Worm (Caenorhabditis elegans) whole organism, L2 larva: ENCODE data around the gene T28A11.2.
A peak's percentile ranks its signal among the peaks of the same experiment; 100 is the strongest.

Experiments used
- C34F6.9 ChIP-seq: fragments of 150-350 bp; optimal IDR thresholded peaks from 2 replicates; lab custom pipeline; 2014; ENCODE audit warnings: missing biosample characterization, missing genetic modification characterization
- F13H6.1 ChIP-seq: sonication (generic microtip); optimal IDR thresholded peaks from 2 replicates; lab custom pipeline; 2016; ENCODE audit warnings: missing genetic modification characterization, missing compliant biosample characterization
- Y55F3AM.14 ChIP-seq: fragments of 200-800 bp; sonication (Bioruptor generic); optimal IDR thresholded peaks from 2 replicates; lab custom pipeline; 2018; ENCODE audit warnings: mild to moderate bottlenecking, missing genetic modification characterization, missing compliant biosample characterization
- aly-2 ChIP-seq: fragments of 150-350 bp; optimal IDR thresholded peaks from 2 replicates; lab custom pipeline; 2014; ENCODE audit warnings: missing biosample characterization, missing genetic modification characterization
- ama-1 ChIP-seq: fragments of 150-350 bp; optimal IDR thresholded peaks from 2 replicates; lab custom pipeline; 2018; ENCODE audit warnings: inconsistent platforms
- blmp-1 ChIP-seq: sonication (generic microtip); optimal IDR thresholded peaks from 2 replicates; lab custom pipeline; 2017; ENCODE audit warnings: missing genetic modification characterization, mild to moderate bottlenecking, missing compliant biosample characterization, antibody characterized with exemption, moderate library complexity; ENCODE audit not compliant: insufficient read depth
- dmd-4 ChIP-seq: sonication (generic microtip); optimal IDR thresholded peaks from 2 replicates; lab custom pipeline; 2017; ENCODE audit warnings: missing biosample characterization, missing genetic modification characterization
- elt-3 ChIP-seq: sonication (generic microtip); optimal IDR thresholded peaks from 2 replicates; lab custom pipeline; 2017; ENCODE audit warnings: missing biosample characterization, missing genetic modification characterization
- gmeb-1 ChIP-seq: fragments of 150-350 bp; optimal IDR thresholded peaks from 2 replicates; lab custom pipeline; 2014; ENCODE audit warnings: missing biosample characterization, missing genetic modification characterization
- lin-11 ChIP-seq: fragments of 150-350 bp; sonication (generic microtip); optimal IDR thresholded peaks from 2 replicates; lab custom pipeline; 2014; ENCODE audit warnings: missing biosample characterization, missing genetic modification characterization, inconsistent platforms, mixed read lengths
- lin-13 ChIP-seq: fragments of 150-350 bp; optimal IDR thresholded peaks from 2 replicates; lab custom pipeline; 2014; ENCODE audit warnings: missing biosample characterization, missing genetic modification reagents, missing genetic modification characterization
- lsy-2 ChIP-seq, 2 experiments: fragments of 150-350 bp in 1 of 2; sonication (generic microtip) in 1 of 2; optimal IDR thresholded peaks; 2 replicates each; lab custom pipeline; 2014 to 2017; ENCODE audit warnings: missing biosample characterization in 2 of 2, missing genetic modification characterization in 2 of 2
- mab-5 ChIP-seq: fragments of 150-350 bp; optimal IDR thresholded peaks from 2 replicates; lab custom pipeline; 2014; ENCODE audit warnings: missing biosample characterization, missing genetic modification characterization
- mbf-1 ChIP-seq: sonication (generic microtip); optimal IDR thresholded peaks from 2 replicates; lab custom pipeline; 2017; ENCODE audit warnings: missing biosample characterization, missing genetic modification characterization
- nhr-10 ChIP-seq: sonication (generic microtip); optimal IDR thresholded peaks from 2 replicates; lab custom pipeline; 2017; ENCODE audit warnings: missing biosample characterization, missing genetic modification characterization
- nhr-11 ChIP-seq: fragments of 150-350 bp; optimal IDR thresholded peaks from 2 replicates; lab custom pipeline; 2014; ENCODE audit warnings: missing biosample characterization, missing genetic modification characterization
- nhr-12 ChIP-seq: fragments of 150-350 bp; optimal IDR thresholded peaks from 2 replicates; lab custom pipeline; 2014; ENCODE audit warnings: missing biosample characterization, missing genetic modification characterization
- nhr-129 ChIP-seq: fragments of 150-350 bp; optimal IDR thresholded peaks from 2 replicates; lab custom pipeline; 2014; ENCODE audit warnings: missing biosample characterization, missing genetic modification characterization
- nhr-21 ChIP-seq: fragments of 150-350 bp; optimal IDR thresholded peaks from 2 replicates; lab custom pipeline; 2014; ENCODE audit warnings: missing biosample characterization, missing genetic modification characterization
- nhr-23 ChIP-seq: fragments of 150-350 bp; optimal IDR thresholded peaks from 2 replicates; lab custom pipeline; 2014; ENCODE audit warnings: missing biosample characterization, missing genetic modification reagents, missing genetic modification characterization
- nhr-237 ChIP-seq: fragments of 150-350 bp; optimal IDR thresholded peaks from 2 replicates; lab custom pipeline; 2014; ENCODE audit warnings: missing biosample characterization, missing genetic modification characterization
- nhr-25 ChIP-seq: fragments of 150-350 bp; sonication (generic microtip); optimal IDR thresholded peaks from 3 replicates; lab custom pipeline; 2014; ENCODE audit warnings: missing biosample characterization, missing genetic modification characterization
- nhr-77 ChIP-seq: fragments of 150-350 bp; optimal IDR thresholded peaks from 2 replicates; lab custom pipeline; 2014; ENCODE audit warnings: missing biosample characterization, missing genetic modification characterization
- sem-4 ChIP-seq: fragments of 150-350 bp; optimal IDR thresholded peaks from 2 replicates; lab custom pipeline; 2014; ENCODE audit warnings: missing biosample characterization, missing genetic modification reagents, missing genetic modification characterization
- sma-3 ChIP-seq: sonication (generic microtip); optimal IDR thresholded peaks from 2 replicates; lab custom pipeline; 2016; ENCODE audit warnings: missing genetic modification reagents, missing genetic modification characterization, missing compliant biosample characterization
- sma-9 ChIP-seq, 2 experiments: fragments of 150-350 bp in 1 of 2; sonication (generic microtip) in 1 of 2; optimal IDR thresholded peaks; 2 replicates each; lab custom pipeline; 2014 to 2016; ENCODE audit warnings: missing genetic modification characterization in 2 of 2, mild to moderate bottlenecking in 1 of 2, missing biosample characterization in 1 of 2, missing compliant biosample characterization in 1 of 2, missing genetic modification reagents in 1 of 2, moderate library complexity in 1 of 2
- snpc-4 ChIP-seq: fragments of 150-350 bp; optimal IDR thresholded peaks from 2 replicates; lab custom pipeline; 2014; ENCODE audit warnings: missing biosample characterization, missing genetic modification characterization
- unc-39 ChIP-seq: fragments of 150-350 bp; optimal IDR thresholded peaks from 2 replicates; lab custom pipeline; 2014; ENCODE audit warnings: missing biosample characterization, missing genetic modification characterization
- unc-55 ChIP-seq: fragments of 150-350 bp; sonication (generic microtip); optimal IDR thresholded peaks from 3 replicates; lab custom pipeline; 2014; ENCODE audit warnings: missing biosample characterization, missing genetic modification reagents, missing genetic modification characterization
- unc-62 ChIP-seq: fragments of 150-350 bp; optimal IDR thresholded peaks from 2 replicates; lab custom pipeline; 2014; ENCODE audit warnings: missing biosample characterization, missing genetic modification reagents, missing genetic modification characterization
- ztf-1 ChIP-seq: fragments of 200-800 bp; sonication (Bioruptor generic); conservative IDR thresholded peaks from 2 replicates; pipeline ENCODE4 v1.3.6; 2022; ENCODE audit warnings: missing genetic modification characterization, missing compliant biosample characterization
- ztf-4 ChIP-seq: fragments of 150-350 bp; optimal IDR thresholded peaks from 2 replicates; lab custom pipeline; 2014; ENCODE audit warnings: missing biosample characterization, missing genetic modification characterization

The T28A11.2 gene

DNA sequence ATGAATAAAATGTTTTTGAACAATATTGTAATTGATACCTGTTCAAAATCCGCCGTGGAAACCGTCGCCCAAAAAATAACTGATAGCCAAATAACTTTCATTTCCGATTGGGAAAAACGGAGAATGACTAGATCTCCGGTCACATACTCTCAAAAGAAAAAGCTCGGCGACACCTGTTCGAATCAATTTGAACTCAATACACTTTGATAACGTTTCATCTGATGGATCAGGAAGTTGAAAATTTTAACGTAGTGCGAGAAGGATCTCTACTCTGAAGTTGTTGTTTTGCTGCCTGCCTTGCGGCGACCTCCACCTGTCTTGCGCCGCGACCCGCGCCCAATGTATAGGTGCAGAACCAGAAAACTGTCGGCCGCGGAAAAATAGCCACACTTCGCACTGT is 7.0 kb upstream of the T28A11.2 start, which contains the start of gene T28A11.20:
Gene T28A11.20 (minus strand): TSS at position 101 of the 400 bp plus-strand sequence.
- TF ChIP-seq sma-3 (no peak), ztf-1 (no peak), nhr-129 (no peak), nhr-23 (tag; lab: Kevin White, UChicago) (no peak)

DNA sequence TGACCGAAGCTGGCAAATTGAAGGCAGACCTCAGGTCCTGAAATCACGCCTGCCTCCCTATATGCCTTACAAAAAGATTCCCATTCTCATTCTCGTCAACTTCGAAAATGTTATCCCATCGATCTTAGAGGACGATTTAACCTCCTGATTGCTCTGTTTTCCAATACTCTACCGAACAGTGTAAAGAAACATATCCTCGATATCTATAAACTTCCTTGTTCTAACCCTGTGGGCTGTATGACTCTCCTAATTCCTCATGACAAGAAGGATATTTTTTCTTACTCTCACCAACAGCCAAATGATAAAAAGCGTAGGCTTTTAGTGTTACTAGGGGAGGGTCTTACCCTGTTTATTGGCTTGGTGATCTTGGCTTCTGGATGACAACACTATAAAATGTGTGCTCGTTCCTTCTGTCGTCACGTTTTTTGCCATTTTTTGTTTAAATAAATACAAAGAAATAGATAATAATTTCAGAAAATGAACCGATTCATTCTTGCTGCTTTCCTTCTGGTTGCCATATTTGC is 6.5 kb upstream of the T28A11.2 start, which contains the start of gene T28A11.4:
Gene T28A11.4 (plus strand): TSS at position 474 of the 524 bp plus-strand sequence.
- no peak for TF ChIP-seq gmeb-1
- TF ChIP-seq ama-1 (lab: Kevin White, UChicago), result no peak
- no peak for TF ChIP-seq nhr-21
- TF ChIP-seq lin-11 (tag; lab: Kevin White, UChicago), result no peak
- no peak for TF ChIP-seq aly-2 (tag; lab: Kevin White, UChicago)
- no peak for TF ChIP-seq nhr-10 (tag; lab: Kevin White, UChicago)
- no peak for TF ChIP-seq nhr-12 (tag; lab: Kevin White, UChicago)
- TF ChIP-seq nhr-129, result no peak
- no peak for TF ChIP-seq unc-55 (GFP tag; lab: Kevin White, UChicago)
- TF ChIP-seq elt-3 (tag; lab: Kevin White, UChicago), result no peak
- no peak for TF ChIP-seq Y55F3AM.14 (GFP tag; lab: Kevin White, UChicago)
- no peak for TF ChIP-seq unc-62
- TF ChIP-seq ztf-4 (tag; lab: Kevin White, UChicago), result no peak
- no peak for TF ChIP-seq snpc-4 (tag; lab: Kevin White, UChicago)

DNA sequence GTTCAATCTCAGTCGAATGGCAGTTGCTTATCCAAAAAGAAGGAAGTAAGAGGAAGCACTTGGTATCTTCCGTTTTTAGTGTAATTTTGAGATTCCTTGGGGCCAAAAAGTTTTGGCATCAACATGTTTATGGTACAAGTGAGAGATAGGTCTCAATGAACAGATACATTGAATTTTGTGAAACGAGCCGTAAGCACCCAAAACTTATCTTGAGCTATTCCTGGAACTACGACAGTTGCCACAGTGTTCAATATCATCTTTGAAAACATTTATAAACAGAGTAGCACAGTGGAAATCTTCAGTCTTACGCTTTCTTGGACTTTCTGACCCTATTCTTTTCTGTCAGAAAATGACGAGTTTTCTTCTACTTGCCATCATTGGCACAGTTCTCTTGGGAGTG is 5.1 kb upstream of the T28A11.2 start, which contains the start of gene T28A11.3:
Gene T28A11.3 (plus strand): TSS at position 301 of the 400 bp plus-strand sequence.
- TF ChIP-seq nhr-23 (tag; lab: Kevin White, UChicago), result no peak
- TF ChIP-seq C34F6.9, result no peak
- no peak for TF ChIP-seq blmp-1
- no peak for TF ChIP-seq nhr-77 (tag; lab: Kevin White, UChicago)
- TF ChIP-seq nhr-11, result no peak
- no peak for TF ChIP-seq sma-3
- TF ChIP-seq nhr-10 (tag; lab: Kevin White, UChicago), result no peak
- no peak for TF ChIP-seq nhr-21
- no peak for TF ChIP-seq gmeb-1
- TF ChIP-seq sem-4 (tag; lab: Kevin White, UChicago), result no peak
- no peak for TF ChIP-seq dmd-4
- TF ChIP-seq ama-1 (lab: Kevin White, UChicago), result no peak
- no peak for TF ChIP-seq mbf-1
- no peak for TF ChIP-seq aly-2 (tag; lab: Kevin White, UChicago)
- no peak for TF ChIP-seq ztf-4 (tag; lab: Kevin White, UChicago)
- no peak for TF ChIP-seq unc-39
- no peak for TF ChIP-seq unc-55 (GFP tag; lab: Kevin White, UChicago)
- no peak for TF ChIP-seq ztf-1
- no peak for TF ChIP-seq lin-11 (tag; lab: Kevin White, UChicago)
- TF ChIP-seq sma-9 (GFP tag; optimal IDR thresholded peaks at IDR 0.05; lab: Kevin White, UChicago), result no peak
- TF ChIP-seq sma-9 (tag; optimal IDR thresholded peaks at IDR 0.05; lab: Kevin White, UChicago), result no peak
- TF ChIP-seq, all 48 proteins: peak for 0

DNA sequence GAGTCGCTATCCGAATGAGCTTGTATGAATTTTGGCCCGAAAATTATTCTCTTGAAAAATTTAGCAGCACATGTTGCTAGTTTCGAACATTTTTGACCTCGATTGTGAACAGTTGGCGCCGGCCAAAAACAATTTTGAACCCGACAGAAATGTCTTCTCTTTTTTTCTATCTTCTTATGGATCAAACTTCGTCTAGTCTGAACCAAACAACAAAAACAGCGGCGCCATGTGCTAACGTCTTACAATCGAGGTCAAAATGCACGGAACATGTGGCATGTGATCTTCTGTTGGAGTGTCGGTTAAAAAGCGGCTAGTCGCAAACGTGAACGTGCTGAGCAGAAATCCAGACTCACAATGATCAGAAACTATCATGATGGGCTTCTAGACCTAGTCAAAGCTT is 4.0 kb upstream of the T28A11.2 start:
- peak; percentile 80 for TF ChIP-seq F13H6.1 (tag; lab: Kevin White, UChicago)
- TF ChIP-seq Y55F3AM.14 (GFP tag; lab: Kevin White, UChicago), result no peak
- TF ChIP-seq sma-9 (GFP tag; optimal IDR thresholded peaks at IDR 0.05; lab: Kevin White, UChicago), result peak; percentile 92
- no peak for TF ChIP-seq sma-9 (tag; optimal IDR thresholded peaks at IDR 0.05; lab: Kevin White, UChicago)
- TF ChIP-seq sem-4 (tag; lab: Kevin White, UChicago), result peak; percentile 4

ce11 chrV:3278101-3278639 is 2.0 kb upstream of the T28A11.2 start, which contains the start of gene fbxa-64:
fbxa-64 (minus strand) TSS chrV:3278151.
- no peak for TF ChIP-seq lin-13 (GFP tag; lab: Kevin White, UChicago)
- TF ChIP-seq elt-3 (tag; lab: Kevin White, UChicago), result no peak
- no peak for TF ChIP-seq nhr-25
- no peak for TF ChIP-seq nhr-23 (tag; lab: Kevin White, UChicago)
- no peak for TF ChIP-seq mab-5 (tag; lab: Kevin White, UChicago)
- TF ChIP-seq nhr-237 (tag; lab: Kevin White, UChicago), result no peak
- peak in 1 of 2 experiments; percentile 18 for TF ChIP-seq lsy-2 (tag; optimal IDR thresholded peaks at IDR 0.05; lab: Kevin White, UChicago)
- no peak for TF ChIP-seq sem-4 (tag; lab: Kevin White, UChicago)
- TF ChIP-seq Y55F3AM.14 (GFP tag; lab: Kevin White, UChicago), result no peak
- peak; percentile 9 for TF ChIP-seq C34F6.9
